Worm (Caenorhabditis elegans) whole organism, L4/young adult: ENCODE data around the gene F59B1.6.

Experiments used
- W03F9.2 ChIP-seq: fragments of 150-350 bp; optimal IDR thresholded peaks from 2 replicates; lab custom pipeline; 2014; ENCODE audit warnings: missing biosample characterization, missing genetic modification characterization
- him-1 ChIP-seq: sonication (generic microtip); optimal IDR thresholded peaks from 2 replicates; lab custom pipeline; 2016; ENCODE audit warnings: missing genotype, missing genetic modification reagents, missing genetic modification characterization, missing compliant biosample characterization

- TF ChIP-seq W03F9.2 = no peak
- TF ChIP-seq him-1 (tag; lab: Kevin White, UChicago) = no peak
Observed at ce11 chrV:3583622-3584021, 47.9 kb downstream of the F59B1.6 start.
